Fruit fly (Drosophila melanogaster) whole organism, embryonic: ENCODE results near the gene CG1635.

Experiments used
- Bgb ChIP-seq: fragments of 200-800 bp; sonication (Bioruptor generic); IDR thresholded peaks from 2 replicates; pipeline ENCODE4 v1.3.6; 2022; ENCODE audit warnings: missing biosample characterization, missing genetic modification characterization; ENCODE audit not compliant: partially characterized antibody
- CG11560 ChIP-seq: fragments of 200-800 bp; sonication (Bioruptor generic); IDR thresholded peaks from 3 replicates; pipeline ENCODE4 v1.3.6; 2022; ENCODE audit warnings: missing biosample characterization, missing genetic modification characterization
- CG12299 ChIP-seq: fragments of 200-800 bp; sonication (Bioruptor generic); optimal IDR thresholded peaks from 2 replicates; lab custom pipeline; 2018; ENCODE audit warnings: missing biosample characterization, mild to moderate bottlenecking, missing genetic modification characterization
- CG12942 ChIP-seq: fragments of 200-800 bp; sonication (Bioruptor generic); optimal IDR thresholded peaks from 3 replicates; lab custom pipeline; 2016; ENCODE audit warnings: missing biosample characterization, missing genetic modification characterization
- CG13296 ChIP-seq: fragments of 200-800 bp; sonication (Bioruptor generic); optimal IDR thresholded peaks from 3 replicates; lab custom pipeline; 2018; ENCODE audit warnings: missing biosample characterization, mild to moderate bottlenecking, missing genetic modification characterization
- CG1529 ChIP-seq: fragments of 200-800 bp; sonication (Bioruptor generic); optimal IDR thresholded peaks from 3 replicates; lab custom pipeline; 2018; ENCODE audit warnings: missing biosample characterization, missing genetic modification characterization
- CG1647 ChIP-seq: fragments of 200-800 bp; sonication (Bioruptor generic); optimal IDR thresholded peaks from 3 replicates; lab custom pipeline; 2016; ENCODE audit warnings: missing biosample characterization, missing genetic modification characterization
- CG16779 ChIP-seq: fragments of 200-800 bp; sonication (Bioruptor generic); IDR thresholded peaks from 2 replicates; pipeline ENCODE4 v1.3.6; 2022; ENCODE audit warnings: missing biosample characterization, missing genetic modification characterization
- CG16813 ChIP-seq: fragments of 200-800 bp; sonication (Bioruptor generic); IDR thresholded peaks from 3 replicates; pipeline ENCODE4 v1.3.6; 2022; ENCODE audit warnings: missing biosample characterization, missing genetic modification characterization; ENCODE audit not compliant: partially characterized antibody
- CG18262 ChIP-seq: fragments of 200-800 bp; optimal IDR thresholded peaks from 3 replicates; lab custom pipeline; 2019; ENCODE audit warnings: missing biosample characterization, mild to moderate bottlenecking, missing genetic modification characterization, moderate library complexity
- CG18599 ChIP-seq: fragments of 200-800 bp; sonication (Bioruptor generic); optimal IDR thresholded peaks from 3 replicates; lab custom pipeline; 2017; ENCODE audit warnings: missing biosample characterization, missing genetic modification characterization, mild to moderate bottlenecking, moderate library complexity, missing genetic modification reagents
- CG2889 ChIP-seq: fragments of 200-800 bp; sonication (Bioruptor generic); IDR thresholded peaks from 3 replicates; pipeline ENCODE4 v1.3.6; 2022; ENCODE audit warnings: missing biosample characterization, missing genetic modification characterization
- CG3163 ChIP-seq: fragments of 200-800 bp; sonication (Bioruptor generic); optimal IDR thresholded peaks from 3 replicates; lab custom pipeline; 2016; ENCODE audit warnings: missing biosample characterization, missing genetic modification characterization
- CG34376 ChIP-seq: fragments of 200-800 bp; sonication (Bioruptor generic); optimal IDR thresholded peaks from 2 replicates; lab custom pipeline; 2018; ENCODE audit warnings: missing biosample characterization, mild to moderate bottlenecking, missing genetic modification characterization
- CG3847 ChIP-seq: fragments of 200-800 bp; sonication (Bioruptor generic); IDR thresholded peaks from 2 replicates; pipeline ENCODE4 v1.3.6; 2022; ENCODE audit warnings: missing biosample characterization, missing genetic modification characterization
- CG4360 ChIP-seq: fragments of 200-800 bp; sonication (Bioruptor generic); IDR thresholded peaks from 2 replicates; pipeline ENCODE4 v1.3.6; 2022; ENCODE audit warnings: missing biosample characterization, missing genetic modification characterization
- CG6654 ChIP-seq: fragments of 200-800 bp; sonication (Bioruptor generic); optimal IDR thresholded peaks from 2 replicates; lab custom pipeline; 2017; ENCODE audit warnings: missing biosample characterization, mild to moderate bottlenecking, missing genetic modification characterization
- CG6791 ChIP-seq: fragments of 200-800 bp; sonication (Bioruptor generic); IDR thresholded peaks from 3 replicates; pipeline ENCODE4 v1.3.6; 2022; ENCODE audit warnings: missing biosample characterization, missing genetic modification characterization; ENCODE audit not compliant: partially characterized antibody
- CG6854 ChIP-seq: fragments of 200-800 bp; sonication (Bioruptor generic); optimal IDR thresholded peaks from 3 replicates; lab custom pipeline; 2017; ENCODE audit warnings: missing biosample characterization, mild to moderate bottlenecking, missing genetic modification characterization
- CG7928 ChIP-seq: fragments of 200-800 bp; sonication (Bioruptor generic); optimal IDR thresholded peaks from 2 replicates; lab custom pipeline; 2017; ENCODE audit warnings: missing biosample characterization, mild to moderate bottlenecking, missing genetic modification characterization
- CG8089 ChIP-seq: fragments of 200-800 bp; sonication (Bioruptor generic); optimal IDR thresholded peaks from 3 replicates; lab custom pipeline; 2016; ENCODE audit warnings: missing biosample characterization, missing genetic modification characterization
- CG8281 ChIP-seq: fragments of 200-800 bp; sonication (Bioruptor generic); optimal IDR thresholded peaks from 2 replicates; lab custom pipeline; 2018; ENCODE audit warnings: missing biosample characterization, mild to moderate bottlenecking, missing genetic modification characterization, moderate library complexity
- CG9932 ChIP-seq: fragments of 200-800 bp; sonication (Bioruptor generic); IDR thresholded peaks from 2 replicates; pipeline ENCODE4 v1.3.6; 2022; ENCODE audit warnings: missing biosample characterization, missing genetic modification characterization
- D ChIP-seq, 2 experiments: fragments of 200-800 bp in 1 of 2; fragments of >200 bp in 1 of 2; sonication (Bioruptor generic) in 1 of 2; optimal IDR thresholded peaks; 2 replicates in 1 of 2; 3 replicates in 1 of 2; lab custom pipeline; 2017; ENCODE audit warnings: mild to moderate bottlenecking in 1 of 2, missing biosample characterization in 1 of 2, missing genetic modification characterization in 1 of 2, missing genetic modification reagents in 1 of 2
- Dll ChIP-seq: fragments of 200-800 bp; sonication (Bioruptor generic); IDR thresholded peaks from 4 replicates; pipeline ENCODE4 v1.3.6; 2022; ENCODE audit warnings: missing biosample characterization, missing genetic modification characterization; ENCODE audit not compliant: partially characterized antibody
- E2f1 ChIP-seq: fragments of 200-800 bp; sonication (Bioruptor generic); IDR thresholded peaks from 2 replicates; pipeline ENCODE4 v1.3.6; 2022; ENCODE audit warnings: missing biosample characterization, missing genetic modification characterization
- Ets65A ChIP-seq: fragments of 200-800 bp; sonication (Bioruptor generic); peaks from one replicate; lab custom pipeline; 2016; ENCODE audit warnings: missing biosample characterization, missing genetic modification characterization
- Fer2 ChIP-seq: fragments of 200-800 bp; sonication (Bioruptor generic); optimal IDR thresholded peaks from 2 replicates; lab custom pipeline; 2018; ENCODE audit warnings: missing biosample characterization, mild to moderate bottlenecking, missing genetic modification characterization, moderate library complexity
- GATAe ChIP-seq: fragments of 200-800 bp; sonication (Bioruptor generic); conservative IDR thresholded peaks from 2 replicates; pipeline ENCODE4 v1.3.6; 2022; ENCODE audit warnings: missing biosample characterization, missing genetic modification characterization
- HLH54F ChIP-seq: fragments of 200-800 bp; sonication (Bioruptor generic); optimal IDR thresholded peaks from 3 replicates; lab custom pipeline; 2016; ENCODE audit warnings: missing biosample characterization, missing genetic modification characterization
- NK7.1 ChIP-seq: fragments of 200-800 bp; sonication (Bioruptor generic); optimal IDR thresholded peaks from 3 replicates; lab custom pipeline; 2016; ENCODE audit warnings: missing biosample characterization, missing genetic modification characterization
- Oaz ChIP-seq: fragments of 200-800 bp; sonication (Bioruptor generic); IDR thresholded peaks from 2 replicates; pipeline ENCODE4 v1.3.6; 2022; ENCODE audit warnings: missing biosample characterization, missing genetic modification characterization
- Side ChIP-seq: fragments of 200-800 bp; sonication (Bioruptor generic); optimal IDR thresholded peaks from 2 replicates; lab custom pipeline; 2016; ENCODE audit warnings: missing biosample characterization, missing genetic modification characterization
- Ssrp ChIP-seq: fragments of 200-800 bp; sonication (Bioruptor generic); optimal IDR thresholded peaks from 2 replicates; lab custom pipeline; 2018; ENCODE audit warnings: missing biosample characterization, mild to moderate bottlenecking, missing genetic modification characterization, moderate library complexity
- ab ChIP-seq: fragments of 200-800 bp; sonication (Bioruptor generic); optimal IDR thresholded peaks from 2 replicates; lab custom pipeline; 2016; ENCODE audit warnings: missing biosample characterization, missing genetic modification characterization
- ato ChIP-seq: fragments of 200-800 bp; sonication (Bioruptor generic); IDR thresholded peaks from 2 replicates; pipeline ENCODE4 v1.3.6; 2022; ENCODE audit warnings: missing biosample characterization, missing genetic modification characterization; ENCODE audit not compliant: partially characterized antibody
- bcd ChIP-seq: fragments of 200-800 bp; sonication (Bioruptor generic); optimal IDR thresholded peaks from 2 replicates; lab custom pipeline; 2017; ENCODE audit warnings: missing biosample characterization, mild to moderate bottlenecking, missing genetic modification characterization
- br ChIP-seq: fragments of >200 bp; optimal IDR thresholded peaks from 2 replicates; lab custom pipeline; 2017
- dm ChIP-seq: fragments of 200-800 bp; sonication (Bioruptor generic); optimal IDR thresholded peaks from 3 replicates; lab custom pipeline; 2016; ENCODE audit warnings: missing biosample characterization, missing genetic modification characterization
- dysf ChIP-seq: fragments of 200-800 bp; sonication (Bioruptor generic); IDR thresholded peaks from 3 replicates; pipeline ENCODE4 v1.3.6; 2022; ENCODE audit warnings: missing biosample characterization, missing genetic modification characterization
- eve ChIP-seq, 2 experiments: fragments of >200 bp; optimal IDR thresholded peaks; 2 replicates each; lab custom pipeline; 2017; ENCODE audit warnings: missing biosample characterization in 2 of 2, missing genetic modification characterization in 2 of 2
- gfzf ChIP-seq: fragments of 200-800 bp; sonication (Bioruptor generic); optimal IDR thresholded peaks from 2 replicates; lab custom pipeline; 2016; ENCODE audit warnings: missing biosample characterization, mild to moderate bottlenecking, missing genetic modification characterization, moderate library complexity
- hth ChIP-seq: fragments of >200 bp; optimal IDR thresholded peaks from 2 replicates; lab custom pipeline; 2017; ENCODE audit warnings: inconsistent platforms
- kah ChIP-seq: fragments of 200-800 bp; sonication (Bioruptor generic); optimal IDR thresholded peaks from 2 replicates; lab custom pipeline; 2018; ENCODE audit warnings: missing biosample characterization, mild to moderate bottlenecking, missing genetic modification characterization
- lilli ChIP-seq: fragments of 200-800 bp; sonication (Bioruptor generic); optimal IDR thresholded peaks from 3 replicates; lab custom pipeline; 2016; ENCODE audit warnings: missing biosample characterization, missing genetic modification characterization
- mam ChIP-seq: fragments of 200-800 bp; sonication (Bioruptor generic); optimal IDR thresholded peaks from 3 replicates; lab custom pipeline; 2016; ENCODE audit warnings: missing biosample characterization, missing genetic modification characterization
- prd ChIP-seq, 3 experiments: fragments of >200 bp in 2 of 3; fragments of 200-800 bp in 1 of 3; sonication (Bioruptor generic) in 1 of 3; optimal IDR thresholded peaks in 2 of 3; IDR thresholded peaks in 1 of 3; 2 replicates in 2 of 3; 3 replicates in 1 of 3; pipeline versions ENCODE4 v1.3.6 to Lab custom; 2017 to 2022; ENCODE audit warnings: missing biosample characterization in 1 of 3, missing genetic modification characterization in 1 of 3
- salm ChIP-seq: fragments of 200-800 bp; sonication (Bioruptor generic); optimal IDR thresholded peaks from 2 replicates; lab custom pipeline; 2018; ENCODE audit warnings: missing biosample characterization, mild to moderate bottlenecking, missing genetic modification characterization
- shn ChIP-seq: fragments of 200-800 bp; sonication (Bioruptor generic); optimal IDR thresholded peaks from 3 replicates; lab custom pipeline; 2016; ENCODE audit warnings: missing biosample characterization, missing genetic modification characterization
- stwl ChIP-seq: fragments of 200-800 bp; sonication (Bioruptor generic); optimal IDR thresholded peaks from 3 replicates; lab custom pipeline; 2018; ENCODE audit warnings: missing biosample characterization, mild to moderate bottlenecking, missing genetic modification characterization, moderate library complexity
- wdn ChIP-seq: fragments of 200-800 bp; sonication (Bioruptor generic); IDR thresholded peaks from 2 replicates; pipeline ENCODE4 v1.3.6; 2022; ENCODE audit warnings: missing biosample characterization, missing genetic modification characterization
- zfh1 ChIP-seq: fragments of 200-800 bp; sonication (Bioruptor generic); IDR thresholded peaks from 3 replicates; pipeline ENCODE4 v1.3.6; 2022; ENCODE audit warnings: missing biosample characterization, missing genetic modification characterization

The CG1635 gene

DNA sequence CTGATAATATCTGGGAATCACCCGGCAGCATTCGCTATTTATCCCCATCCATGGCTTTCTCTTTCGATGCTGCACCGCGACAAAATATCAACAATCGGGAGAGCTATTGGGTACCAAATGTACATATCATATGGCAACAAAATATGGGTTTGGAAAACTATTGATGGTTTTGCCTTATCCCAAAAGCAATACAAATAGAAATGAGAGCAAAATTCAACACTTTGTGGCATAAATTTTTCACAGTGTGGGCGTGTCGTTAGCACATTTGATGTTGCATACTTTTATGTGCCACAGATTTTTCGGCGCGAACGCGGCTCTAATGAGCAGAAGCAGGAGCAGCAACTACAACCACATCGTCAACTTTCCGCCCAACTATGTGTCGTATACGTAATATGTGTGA, 43.8 kb downstream of the CG1635 start (continued):
- no peak for TF ChIP-seq CG12299
- TF ChIP-seq Oaz (GFP tag; lab: Robert Waterston, UW), result no peak
- no peak for TF ChIP-seq D (optimal IDR thresholded peaks at IDR 0.05; lab: Kevin White, UChicago)
- no peak for TF ChIP-seq D (GFP tag; optimal IDR thresholded peaks at IDR 0.05; lab: Kevin White, UChicago)
- TF ChIP-seq CG13296, result no peak
- no peak for TF ChIP-seq stwl (tag; lab: Kevin White, UChicago)
- TF ChIP-seq CG16779 (GFP tag; lab: Robert Waterston, UW), result no peak
- no peak for TF ChIP-seq CG34376 (GFP tag; lab: Kevin White, UChicago)
- TF ChIP-seq dysf (GFP tag; lab: Robert Waterston, UW), result 0 out of 3 replicates have a peak, but pooled peaks have one; percentile 40
- TF ChIP-seq CG8281 (tag; lab: Kevin White, UChicago), result no peak
- TF ChIP-seq CG6654 (GFP tag; lab: Kevin White, UChicago), result no peak
- TF ChIP-seq CG16813 (GFP tag; lab: Robert Waterston, UW), result no peak
- no peak for TF ChIP-seq ato
- TF ChIP-seq CG1647, result no peak
- TF ChIP-seq br, result no peak
- no peak for TF ChIP-seq NK7.1 (GFP tag; lab: Kevin White, UChicago)
- peak; percentile 67 for TF ChIP-seq Ets65A (GFP tag; lab: Kevin White, UChicago)
- no peak for TF ChIP-seq CG4360
- peak; percentile 44 for TF ChIP-seq CG18599 (GFP tag; lab: Kevin White, UChicago)
- no peak for TF ChIP-seq Bgb (GFP tag; lab: Robert Waterston, UW)
- TF ChIP-seq GATAe, result no peak
- peak; percentile 20; the same call in 1 of the 2 replicates for TF ChIP-seq wdn
- TF ChIP-seq zfh1 (GFP tag; lab: Robert Waterston, UW), result no peak
- no peak for TF ChIP-seq Side (GFP tag; lab: Kevin White, UChicago)
- TF ChIP-seq bcd, result no peak
- TF ChIP-seq CG2889 (GFP tag; lab: Robert Waterston, UW), result no peak
- no peak for TF ChIP-seq CG3847 (GFP tag; lab: Robert Waterston, UW)
- TF ChIP-seq E2f1 (GFP tag; lab: Robert Waterston, UW), result no peak
- TF ChIP-seq prd (optimal IDR thresholded peaks at IDR 0.05; lab: Kevin White, UChicago), result no peak
- TF ChIP-seq prd (GFP tag; IDR thresholded peaks at IDR 0.05; lab: Robert Waterston, UW), result peak; percentile 28; the same call in 1 of the 3 replicates
- TF ChIP-seq CG8089 (GFP tag; lab: Kevin White, UChicago), result no peak
- TF ChIP-seq hth (lab: Kevin White, UChicago), result no peak
- no peak for TF ChIP-seq CG6791 (GFP tag; lab: Robert Waterston, UW)
- TF ChIP-seq CG11560 (tag; lab: Robert Waterston, UW), result no peak
- TF ChIP-seq Dll, result no peak
- no peak for TF ChIP-seq shn (GFP tag; lab: Kevin White, UChicago)
- no peak for TF ChIP-seq CG6854
- TF ChIP-seq Fer2, result no peak
- TF ChIP-seq CG1529 (GFP tag; lab: Kevin White, UChicago), result no peak
- TF ChIP-seq CG3163 (GFP tag; lab: Kevin White, UChicago), result no peak
- no peak for TF ChIP-seq salm (tag; lab: Kevin White, UChicago)
- no peak for TF ChIP-seq CG12942 (GFP tag; lab: Kevin White, UChicago)
- TF ChIP-seq HLH54F (GFP tag; lab: Kevin White, UChicago), result no peak
- peak; percentile 9 for TF ChIP-seq mam (GFP tag; lab: Kevin White, UChicago)
- peak; percentile 2 for TF ChIP-seq lilli (GFP tag; lab: Kevin White, UChicago)
- no peak for TF ChIP-seq ab
- TF ChIP-seq gfzf (GFP tag; lab: Kevin White, UChicago), result no peak
- no peak for TF ChIP-seq CG9932
- no peak for TF ChIP-seq CG18262 (tag; lab: Kevin White, UChicago)
- peak; percentile 8 for TF ChIP-seq Ssrp (tag; lab: Kevin White, UChicago)
- no peak for TF ChIP-seq dm (GFP tag; lab: Kevin White, UChicago)
- TF ChIP-seq eve (GFP tag; optimal IDR thresholded peaks at IDR 0.05; lab: Kevin White, UChicago), result no peak
- no peak for TF ChIP-seq kah (GFP tag; lab: Kevin White, UChicago)
- no peak for TF ChIP-seq CG7928 (GFP tag; lab: Kevin White, UChicago)
